Worm (Caenorhabditis elegans) whole organism, mixed stage, embryonic: Measurements from ENCODE around the gene C35A5.5.
A peak's percentile ranks its signal among the peaks of the same experiment; 100 is the strongest.

Source experiments
- M03D4.4 ChIP-seq: sonication (generic microtip); optimal IDR thresholded peaks from 2 replicates; lab custom pipeline; 2017; ENCODE audit warnings: mild to moderate bottlenecking, missing genetic modification characterization, missing compliant biosample characterization
- bed-3 ChIP-seq: fragments of 200-800 bp; sonication (Bioruptor generic); optimal IDR thresholded peaks from 3 replicates; lab custom pipeline; 2018; ENCODE audit warnings: mild to moderate bottlenecking, missing genetic modification characterization, moderate library complexity, missing compliant biosample characterization
- blmp-1 ChIP-seq: fragments of 150-350 bp; optimal IDR thresholded peaks from 2 replicates; lab custom pipeline; 2014; ENCODE audit warnings: missing biosample characterization, missing genetic modification characterization
- ceh-39 ChIP-seq: fragments of 150-350 bp; optimal IDR thresholded peaks from 2 replicates; lab custom pipeline; 2014; ENCODE audit warnings: missing biosample characterization, missing genetic modification characterization
- ceh-43 ChIP-seq: fragments of 200-800 bp; sonication (Bioruptor generic); optimal IDR thresholded peaks from 2 replicates; lab custom pipeline; 2018; ENCODE audit warnings: mild to moderate bottlenecking, missing genetic modification characterization, moderate library complexity, missing compliant biosample characterization
- ceh-83 ChIP-seq: fragments of 200-800 bp; sonication (Bioruptor generic); optimal IDR thresholded peaks from 2 replicates; lab custom pipeline; 2018; ENCODE audit warnings: mild to moderate bottlenecking, missing genetic modification characterization, missing compliant biosample characterization
- ces-1 ChIP-seq: fragments of 150-350 bp; optimal IDR thresholded peaks from 2 replicates; lab custom pipeline; 2014; ENCODE audit warnings: missing biosample characterization, missing genetic modification reagents, missing genetic modification characterization
- cnd-1 ChIP-seq: fragments of 200-800 bp; sonication (Bioruptor generic); optimal IDR thresholded peaks from 2 replicates; lab custom pipeline; 2018; ENCODE audit warnings: mild to moderate bottlenecking, missing genetic modification characterization, missing compliant biosample characterization
- drap-1 ChIP-seq: fragments of 200-800 bp; sonication (Bioruptor generic); optimal IDR thresholded peaks from 3 replicates; lab custom pipeline; 2018; ENCODE audit warnings: mild to moderate bottlenecking, missing genetic modification characterization, missing compliant biosample characterization
- elt-1 ChIP-seq: sonication (generic microtip); optimal IDR thresholded peaks from 2 replicates; lab custom pipeline; 2017; ENCODE audit warnings: missing genetic modification characterization, mild to moderate bottlenecking, missing compliant biosample characterization, antibody characterized with exemption, moderate library complexity, borderline replicate concordance; ENCODE audit not compliant: insufficient read depth
- elt-3 ChIP-seq: fragments of 150-350 bp; optimal IDR thresholded peaks from 2 replicates; lab custom pipeline; 2014; ENCODE audit warnings: missing biosample characterization, missing genetic modification characterization
- flh-1 ChIP-seq: fragments of 200-800 bp; sonication (Bioruptor generic); optimal IDR thresholded peaks from 2 replicates; lab custom pipeline; 2018; ENCODE audit warnings: mild to moderate bottlenecking, missing genetic modification characterization, moderate library complexity, missing compliant biosample characterization
- ham-2 ChIP-seq: fragments of 200-800 bp; sonication (Bioruptor generic); optimal IDR thresholded peaks from 2 replicates; lab custom pipeline; 2018; ENCODE audit warnings: mild to moderate bottlenecking, missing genetic modification characterization, missing compliant biosample characterization
- hlh-1 ChIP-seq: fragments of 150-350 bp; optimal IDR thresholded peaks from 2 replicates; lab custom pipeline; 2014; ENCODE audit warnings: missing biosample characterization, missing genetic modification reagents, missing genetic modification characterization
- lin-13 ChIP-seq: fragments of 150-350 bp; optimal IDR thresholded peaks from 2 replicates; lab custom pipeline; 2014; ENCODE audit warnings: missing biosample characterization, missing genetic modification characterization
- lin-32 ChIP-seq: fragments of 200-800 bp; sonication (Bioruptor generic); optimal IDR thresholded peaks from 2 replicates; lab custom pipeline; 2018; ENCODE audit warnings: mild to moderate bottlenecking, missing genetic modification characterization, missing compliant biosample characterization
- lsy-2 ChIP-seq: fragments of 150-350 bp; optimal IDR thresholded peaks from 2 replicates; lab custom pipeline; 2014; ENCODE audit warnings: missing biosample characterization, missing genetic modification characterization
- mab-5 ChIP-seq: fragments of 150-350 bp; optimal IDR thresholded peaks from 2 replicates; lab custom pipeline; 2014; ENCODE audit warnings: missing biosample characterization, missing genetic modification characterization
- mep-1 ChIP-seq: fragments of 150-350 bp; optimal IDR thresholded peaks from 2 replicates; lab custom pipeline; 2017; ENCODE audit warnings: missing biosample characterization, missing genetic modification reagents, missing genetic modification characterization, inconsistent platforms
- mls-2 ChIP-seq: sonication (generic microtip); optimal IDR thresholded peaks from 2 replicates; lab custom pipeline; 2016; ENCODE audit warnings: mild to moderate bottlenecking, missing genetic modification characterization, moderate library complexity, missing compliant biosample characterization
- nhr-12 ChIP-seq: fragments of 150-350 bp; optimal IDR thresholded peaks from 2 replicates; lab custom pipeline; 2014; ENCODE audit warnings: missing biosample characterization, missing genetic modification characterization
- nhr-2 ChIP-seq: fragments of 150-350 bp; optimal IDR thresholded peaks from 2 replicates; lab custom pipeline; 2014; ENCODE audit warnings: missing biosample characterization, missing genetic modification characterization
- nhr-237 ChIP-seq: fragments of 150-350 bp; optimal IDR thresholded peaks from 2 replicates; lab custom pipeline; 2014; ENCODE audit warnings: missing biosample characterization, missing genetic modification characterization
- nhr-76 ChIP-seq: sonication (generic microtip); optimal IDR thresholded peaks from 2 replicates; lab custom pipeline; 2017; ENCODE audit warnings: missing biosample characterization, missing genetic modification characterization
- pha-4 ChIP-seq: fragments of 150-350 bp; optimal IDR thresholded peaks from 2 replicates; lab custom pipeline; 2018; ENCODE audit warnings: missing biosample characterization, missing genetic modification reagents, missing genetic modification characterization
- snpc-4 ChIP-seq: fragments of 150-350 bp; optimal IDR thresholded peaks from 2 replicates; lab custom pipeline; 2014; ENCODE audit warnings: missing biosample characterization, missing genetic modification characterization
- sptf-1 ChIP-seq: sonication (generic microtip); optimal IDR thresholded peaks from 2 replicates; lab custom pipeline; 2017; ENCODE audit warnings: mild to moderate bottlenecking, missing genetic modification characterization, moderate library complexity, missing compliant biosample characterization
- tbx-8 ChIP-seq: fragments of 200-800 bp; sonication (Bioruptor generic); optimal IDR thresholded peaks from 2 replicates; lab custom pipeline; 2018; ENCODE audit warnings: mild to moderate bottlenecking, missing genetic modification characterization, moderate library complexity, missing compliant biosample characterization
- unc-120 ChIP-seq: sonication (generic microtip); optimal IDR thresholded peaks from 2 replicates; lab custom pipeline; 2017; ENCODE audit warnings: missing genetic modification characterization, missing compliant biosample characterization; ENCODE audit not compliant: poor library complexity, severe bottlenecking
- unc-39 ChIP-seq: fragments of 150-350 bp; optimal IDR thresholded peaks from 2 replicates; lab custom pipeline; 2014; ENCODE audit warnings: missing biosample characterization, missing genetic modification characterization
- unc-62 ChIP-seq: fragments of 150-350 bp; optimal IDR thresholded peaks from 2 replicates; lab custom pipeline; 2014; ENCODE audit warnings: missing biosample characterization, missing genetic modification reagents, missing genetic modification characterization
- zip-8 ChIP-seq: fragments of 150-350 bp; optimal IDR thresholded peaks from 2 replicates; lab custom pipeline; 2014; ENCODE audit warnings: missing biosample characterization, missing genetic modification characterization
- ztf-11 ChIP-seq: fragments of 150-350 bp; optimal IDR thresholded peaks from 2 replicates; lab custom pipeline; 2014; ENCODE audit warnings: missing biosample characterization, missing genetic modification characterization

C35A5.5 gene

DNA sequence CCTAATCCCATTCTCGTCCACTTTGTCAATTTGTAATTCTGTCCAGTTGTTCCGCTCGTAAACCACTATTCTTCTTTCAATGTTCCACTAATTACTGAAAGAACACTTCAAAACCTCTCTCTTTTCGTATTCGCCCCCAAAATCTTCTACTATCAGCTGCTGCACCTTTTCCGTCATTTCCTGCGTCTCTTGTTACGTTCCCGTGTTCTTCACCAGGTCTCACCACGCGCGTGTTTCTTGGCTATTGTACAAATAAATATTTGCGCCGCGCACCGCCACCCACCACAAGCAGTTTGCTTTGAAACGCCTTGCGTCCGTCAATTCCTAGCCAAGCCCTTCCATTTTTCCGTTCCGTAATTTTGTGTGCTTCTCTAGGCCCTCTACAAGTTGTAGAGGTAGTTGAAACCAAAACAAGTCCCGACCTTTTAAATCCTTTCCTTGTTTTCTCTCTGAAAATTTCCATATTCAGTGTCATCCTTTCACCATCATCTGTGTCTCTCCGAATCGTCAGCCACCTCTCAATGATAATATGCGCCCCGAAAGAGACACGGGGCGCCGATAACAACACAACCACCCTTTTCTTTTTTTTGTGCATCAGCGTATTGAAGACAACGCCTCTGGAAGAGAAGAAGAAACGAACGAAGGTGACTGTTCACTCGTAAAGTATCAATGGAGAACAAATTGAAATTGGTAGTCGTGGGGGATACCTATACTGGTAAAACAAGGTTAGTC is 27.4 kb upstream of the C35A5.5 start, which contains the start of the genes crp-1 and Y32F6B.9:
Gene crp-1 (plus strand): TSS at position 468 of the 732 bp plus-strand sequence.
Gene Y32F6B.9 (plus strand): TSS at position 603 of the 732 bp plus-strand sequence.
- TF ChIP-seq elt-1 (tag; lab: Kevin White, UChicago) (no peak), lin-13 (no peak), pha-4 (tag; lab: Kevin White, UChicago) (peak; percentile 25), lsy-2 (tag; lab: Kevin White, UChicago) (no peak), M03D4.4 (tag; lab: Kevin White, UChicago) (no peak), mep-1 (tag; lab: Kevin White, UChicago) (no peak), ztf-11 (no peak), bed-3 (GFP tag; lab: Kevin White, UChicago) (no peak), snpc-4 (no peak), ham-2 (GFP tag; lab: Kevin White, UChicago) (peak; percentile 41), blmp-1 (tag; lab: Kevin White, UChicago) (no peak), nhr-237 (tag; lab: Kevin White, UChicago) (no peak), ceh-43 (GFP tag; lab: Kevin White, UChicago) (no peak), ceh-83 (no peak), nhr-12 (tag; lab: Kevin White, UChicago) (no peak), zip-8 (tag; lab: Kevin White, UChicago) (no peak), nhr-2 (tag; lab: Kevin White, UChicago) (no peak)

ce11 chrV:10483995-10484394 is 21.7 kb upstream of the C35A5.5 start:
- no peak for TF ChIP-seq ceh-39
- TF ChIP-seq unc-39 (tag; lab: Kevin White, UChicago) = no peak
- TF ChIP-seq lin-32 (GFP tag; lab: Kevin White, UChicago) = no peak
- TF ChIP-seq nhr-2 (tag; lab: Kevin White, UChicago) = no peak
- no peak for TF ChIP-seq flh-1 (GFP tag; lab: Kevin White, UChicago)
- TF ChIP-seq mls-2 (tag; lab: Kevin White, UChicago) = no peak
- TF ChIP-seq nhr-12 (tag; lab: Kevin White, UChicago) = no peak
- no peak for TF ChIP-seq sptf-1 (tag; lab: Kevin White, UChicago)
- TF ChIP-seq blmp-1 (tag; lab: Kevin White, UChicago) = no peak
- TF ChIP-seq bed-3 (GFP tag; lab: Kevin White, UChicago) = no peak
- no peak for TF ChIP-seq unc-120 (tag; lab: Kevin White, UChicago)
- no peak for TF ChIP-seq cnd-1
- no peak for TF ChIP-seq mab-5 (tag; lab: Kevin White, UChicago)
- TF ChIP-seq unc-62 (GFP tag; lab: Kevin White, UChicago) = no peak
- TF ChIP-seq ztf-11 = no peak
- TF ChIP-seq lsy-2 (tag; lab: Kevin White, UChicago) = no peak
- TF ChIP-seq nhr-237 (tag; lab: Kevin White, UChicago) = no peak
- TF ChIP-seq ces-1 = no peak
- TF ChIP-seq tbx-8 (GFP tag; lab: Kevin White, UChicago) = no peak
- no peak for TF ChIP-seq mep-1 (tag; lab: Kevin White, UChicago)

ce11 chrV:10484640-10485039 is 21.0 kb upstream of the C35A5.5 start, which contains the start of gene Y32F6B.1:
Y32F6B.1 (minus strand) TSS chrV:10484740.
- TF ChIP-seq ceh-83 = no peak
- TF ChIP-seq nhr-237 (tag; lab: Kevin White, UChicago) = no peak
- TF ChIP-seq snpc-4 = no peak
- TF ChIP-seq hlh-1 (tag; lab: Kevin White, UChicago) = no peak
- TF ChIP-seq blmp-1 (tag; lab: Kevin White, UChicago) = no peak
- no peak for TF ChIP-seq unc-39 (tag; lab: Kevin White, UChicago)
- TF ChIP-seq ces-1 = no peak

- TF ChIP-seq cnd-1 (no peak), drap-1 (GFP tag; lab: Kevin White, UChicago) (no peak)
Measured at ce11 chrV:10485389-10485788, 20.3 kb upstream of the C35A5.5 start.

ce11 chrV:10489998-10490397 is 15.7 kb upstream of the C35A5.5 start, which contains the start of gene ncx-5:
ncx-5 (minus strand) TSS chrV:10490098.
- TF ChIP-seq elt-3 (tag; lab: Kevin White, UChicago) = no peak
- no peak for TF ChIP-seq cnd-1
- TF ChIP-seq pha-4 (tag; lab: Kevin White, UChicago) = no peak
- TF ChIP-seq lin-13 = no peak
- TF ChIP-seq blmp-1 (tag; lab: Kevin White, UChicago) = no peak
- TF ChIP-seq ham-2 (GFP tag; lab: Kevin White, UChicago) = no peak
- no peak for TF ChIP-seq unc-120 (tag; lab: Kevin White, UChicago)
- TF ChIP-seq bed-3 (GFP tag; lab: Kevin White, UChicago) = no peak
- no peak for TF ChIP-seq drap-1 (GFP tag; lab: Kevin White, UChicago)
- no peak for TF ChIP-seq nhr-76 (tag; lab: Kevin White, UChicago)
- TF ChIP-seq snpc-4 = no peak
- no peak for TF ChIP-seq tbx-8 (GFP tag; lab: Kevin White, UChicago)
- no peak for TF ChIP-seq sptf-1 (tag; lab: Kevin White, UChicago)
- TF ChIP-seq ces-1 = no peak
- no peak for TF ChIP-seq flh-1 (GFP tag; lab: Kevin White, UChicago)
- no peak for TF ChIP-seq mls-2 (tag; lab: Kevin White, UChicago)
- TF ChIP-seq ztf-11 = no peak
- TF ChIP-seq lsy-2 (tag; lab: Kevin White, UChicago) = no peak
- no peak for TF ChIP-seq ceh-39
